Worm (Caenorhabditis elegans): Measurements from ENCODE around the gene slc-25A32.

DNA sequence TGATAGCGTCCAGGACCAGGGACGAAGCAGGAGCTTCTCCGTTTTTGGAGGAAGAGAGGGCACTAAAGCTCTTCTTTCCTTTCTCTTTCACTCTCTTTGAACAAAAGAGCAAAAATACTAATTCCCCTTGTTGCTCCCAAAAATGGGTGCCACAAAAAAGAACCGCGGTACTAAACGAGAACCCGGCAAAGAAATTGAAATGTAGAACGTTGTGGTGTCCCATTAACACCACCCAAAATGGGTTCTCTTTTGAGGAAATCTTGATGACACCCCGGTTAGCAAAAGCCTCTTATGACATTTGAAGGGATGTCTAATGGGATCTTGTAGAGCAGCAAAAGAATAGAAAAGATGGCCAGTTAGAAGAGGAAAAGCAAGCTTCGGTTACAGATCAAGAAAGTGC, 38.7 kb downstream of the slc-25A32 start:
- TF ChIP-seq dao-5 (tag; optimal IDR thresholded peaks at IDR 0.05) (no peak), W03F9.2 (tag; optimal IDR thresholded peaks at IDR 0.05) (no peak), him-1 (tag; optimal IDR thresholded peaks at IDR 0.05) (no peak)
